Worm (Caenorhabditis elegans): ENCODE data around the gene fbxb-18.

The fbxb-18 gene

ce11 chrII:1703363-1703762 lies 14.7 kb upstream of the fbxb-18 start, which contains the start of gene fbxb-47:
Gene fbxb-47 (minus strand): TSS chrII:1703463.
- TF ChIP-seq pes-1 (GFP tag; IDR thresholded peaks at IDR 0.05), result no peak
- TF ChIP-seq tra-4 (tag; optimal IDR thresholded peaks at IDR 0.05), result no peak
- TF ChIP-seq hmbx-1 (tag; optimal IDR thresholded peaks at IDR 0.05), result no peak
- TF ChIP-seq F13C5.2 (tag; optimal IDR thresholded peaks at IDR 0.05), result no peak
- TF ChIP-seq ceh-36 (tag; optimal IDR thresholded peaks at IDR 0.05), result no peak
- TF ChIP-seq sea-1 (GFP tag; conservative IDR thresholded peaks at IDR 0.05), result no peak
- no peak for TF ChIP-seq scrt-1 (GFP tag; IDR thresholded peaks at IDR 0.05)
- TF ChIP-seq hnd-1 (tag; optimal IDR thresholded peaks at IDR 0.05), result no peak
- TF ChIP-seq tbx-11 (GFP tag; IDR thresholded peaks at IDR 0.05), result no peak
- no peak for TF ChIP-seq B0310.2 (tag; optimal IDR thresholded peaks at IDR 0.05)
- no peak for TF ChIP-seq aly-1 (tag; optimal IDR thresholded peaks at IDR 0.05)
- no peak for TF ChIP-seq flt-1 (GFP tag; IDR thresholded peaks at IDR 0.05)
- no peak for TF ChIP-seq ama-1 (optimal IDR thresholded peaks at IDR 0.05)
- TF ChIP-seq tbx-37 (GFP tag; conservative IDR thresholded peaks at IDR 0.05), result no peak
- TF ChIP-seq hmg-4 (GFP tag; optimal IDR thresholded peaks at IDR 0.05), result no peak
- TF ChIP-seq ceh-13 (GFP tag; optimal IDR thresholded peaks at IDR 0.05), result no peak
- no peak for TF ChIP-seq ets-7 (tag; optimal IDR thresholded peaks at IDR 0.05)

DNA sequence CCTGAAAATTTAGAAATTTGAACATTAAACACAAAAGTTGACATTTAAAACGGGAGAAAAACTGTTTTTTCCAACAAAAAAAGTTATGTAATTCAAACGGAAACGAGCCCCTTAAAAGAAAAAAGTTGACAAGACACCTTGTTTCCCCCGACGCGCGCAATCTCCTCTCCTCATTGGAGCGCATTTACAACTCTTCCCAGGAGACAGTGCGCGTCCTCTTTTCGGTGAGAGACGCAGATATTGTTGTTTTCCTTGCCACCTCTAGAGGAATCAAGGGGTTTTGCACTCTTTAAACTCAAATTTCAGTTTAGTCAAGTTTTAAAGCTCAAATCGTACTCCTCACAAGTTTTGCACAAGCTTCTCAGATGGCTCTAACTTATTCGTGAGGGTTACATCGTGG lies 7.1 kb upstream of the fbxb-18 start, which contains the start of gene F58E1.13:
F58E1.13 (minus strand) TSS at position 12 of the 400 bp plus-strand sequence.
- TF ChIP-seq hmg-4 (GFP tag; optimal IDR thresholded peaks at IDR 0.05), result no peak
- TF ChIP-seq F13C5.2 (tag; optimal IDR thresholded peaks at IDR 0.05), result no peak
- no peak for TF ChIP-seq aly-1 (tag; optimal IDR thresholded peaks at IDR 0.05)
- no peak for TF ChIP-seq hnd-1 (tag; optimal IDR thresholded peaks at IDR 0.05)
- no peak for TF ChIP-seq hmbx-1 (tag; optimal IDR thresholded peaks at IDR 0.05)
- TF ChIP-seq B0310.2 (tag; optimal IDR thresholded peaks at IDR 0.05), result no peak
- TF ChIP-seq scrt-1 (GFP tag; IDR thresholded peaks at IDR 0.05), result no peak
- no peak for TF ChIP-seq sea-1 (GFP tag; conservative IDR thresholded peaks at IDR 0.05)
- no peak for TF ChIP-seq flt-1 (GFP tag; IDR thresholded peaks at IDR 0.05)
- TF ChIP-seq ama-1 (optimal IDR thresholded peaks at IDR 0.05), result no peak
- no peak for TF ChIP-seq pes-1 (GFP tag; IDR thresholded peaks at IDR 0.05)
- TF ChIP-seq tra-4 (tag; optimal IDR thresholded peaks at IDR 0.05), result no peak
- no peak for TF ChIP-seq ets-7 (tag; optimal IDR thresholded peaks at IDR 0.05)

- TF ChIP-seq tbx-37 (GFP tag; conservative IDR thresholded peaks at IDR 0.05), result no peak
- TF ChIP-seq tbx-11 (GFP tag; IDR thresholded peaks at IDR 0.05), result no peak
- TF ChIP-seq tra-4 (tag; optimal IDR thresholded peaks at IDR 0.05), result no peak
- TF ChIP-seq hnd-1 (tag; optimal IDR thresholded peaks at IDR 0.05), result no peak
- no peak for TF ChIP-seq ceh-13 (GFP tag; optimal IDR thresholded peaks at IDR 0.05)
- TF ChIP-seq flt-1 (GFP tag; IDR thresholded peaks at IDR 0.05), result no peak
- TF ChIP-seq hmg-4 (GFP tag; optimal IDR thresholded peaks at IDR 0.05), result no peak
Measured at ce11 chrII:1694530-1694929, 5.8 kb upstream of the fbxb-18 start, which contains the start of gene fbxc-26. Gene fbxc-26 (minus strand): TSS chrII:1694630.

- TF ChIP-seq pes-1 (GFP tag; IDR thresholded peaks at IDR 0.05) (no peak), tbx-37 (GFP tag; conservative IDR thresholded peaks at IDR 0.05) (no peak), hmbx-1 (tag; optimal IDR thresholded peaks at IDR 0.05) (no peak), tra-4 (tag; optimal IDR thresholded peaks at IDR 0.05) (no peak), scrt-1 (GFP tag; IDR thresholded peaks at IDR 0.05) (no peak), tbx-11 (GFP tag; IDR thresholded peaks at IDR 0.05) (no peak), flt-1 (GFP tag; IDR thresholded peaks at IDR 0.05) (no peak), sea-1 (GFP tag; conservative IDR thresholded peaks at IDR 0.05) (no peak)
Measured at ce11 chrII:1692827-1693226, 4.1 kb upstream of the fbxb-18 start, which contains the start of gene fbxc-21. Gene fbxc-21 (minus strand): TSS chrII:1692927.

ce11 chrII:1691011-1691410 lies 2.3 kb upstream of the fbxb-18 start, which contains the start of gene fbxc-22:
Gene fbxc-22 (minus strand): TSS chrII:1691111.
- TF ChIP-seq hnd-1 (tag; optimal IDR thresholded peaks at IDR 0.05), result no peak
- no peak for TF ChIP-seq sea-1 (GFP tag; conservative IDR thresholded peaks at IDR 0.05)
- TF ChIP-seq ceh-13 (GFP tag; optimal IDR thresholded peaks at IDR 0.05), result no peak
- no peak for TF ChIP-seq tbx-37 (GFP tag; conservative IDR thresholded peaks at IDR 0.05)
- TF ChIP-seq pes-1 (GFP tag; IDR thresholded peaks at IDR 0.05), result no peak
- no peak for TF ChIP-seq hmg-4 (GFP tag; optimal IDR thresholded peaks at IDR 0.05)

DNA sequence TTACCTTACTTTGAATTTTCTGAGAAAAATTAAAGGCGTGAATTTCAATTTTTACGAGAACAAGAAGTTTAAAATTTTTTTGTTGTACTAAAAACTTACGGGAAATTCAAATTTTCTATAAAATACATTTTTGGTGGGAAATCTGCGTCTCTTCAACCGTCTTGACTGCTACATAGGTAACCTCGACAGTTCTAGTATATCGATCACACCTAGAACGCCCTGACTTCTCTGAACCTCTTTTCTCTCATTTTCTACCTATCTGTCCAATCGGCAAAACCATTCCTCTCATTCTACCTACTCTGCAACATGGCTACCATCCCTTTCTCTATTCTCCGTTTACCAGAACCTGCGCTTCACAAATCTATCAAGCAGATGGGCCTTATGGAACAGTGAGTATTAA lies 5.0 kb downstream of the fbxb-18 start, which contains the start of gene fbxb-25:
fbxb-25 (plus strand) TSS at position 301 of the 400 bp plus-strand sequence.
- TF ChIP-seq pes-1 (GFP tag; IDR thresholded peaks at IDR 0.05) (no peak), tra-4 (tag; optimal IDR thresholded peaks at IDR 0.05) (no peak), B0310.2 (tag; optimal IDR thresholded peaks at IDR 0.05) (no peak), hmbx-1 (tag; optimal IDR thresholded peaks at IDR 0.05) (no peak), ama-1 (optimal IDR thresholded peaks at IDR 0.05) (no peak), hnd-1 (tag; optimal IDR thresholded peaks at IDR 0.05) (no peak), ets-7 (tag; optimal IDR thresholded peaks at IDR 0.05) (no peak), flt-1 (GFP tag; IDR thresholded peaks at IDR 0.05) (no peak), ceh-13 (GFP tag; optimal IDR thresholded peaks at IDR 0.05) (no peak), ceh-36 (tag; optimal IDR thresholded peaks at IDR 0.05) (no peak), F13C5.2 (tag; optimal IDR thresholded peaks at IDR 0.05) (no peak), tbx-11 (GFP tag; IDR thresholded peaks at IDR 0.05) (no peak), tbx-37 (GFP tag; conservative IDR thresholded peaks at IDR 0.05) (no peak), aly-1 (tag; optimal IDR thresholded peaks at IDR 0.05) (no peak), hmg-4 (GFP tag; optimal IDR thresholded peaks at IDR 0.05) (no peak)

- TF ChIP-seq ceh-36 (tag; optimal IDR thresholded peaks at IDR 0.05) (no peak), hnd-1 (tag; optimal IDR thresholded peaks at IDR 0.05) (no peak), tra-4 (tag; optimal IDR thresholded peaks at IDR 0.05) (no peak), B0310.2 (tag; optimal IDR thresholded peaks at IDR 0.05) (no peak), ama-1 (optimal IDR thresholded peaks at IDR 0.05) (no peak), ets-7 (tag; optimal IDR thresholded peaks at IDR 0.05) (no peak), hmg-4 (GFP tag; optimal IDR thresholded peaks at IDR 0.05) (no peak), aly-1 (tag; optimal IDR thresholded peaks at IDR 0.05) (no peak), hmbx-1 (tag; optimal IDR thresholded peaks at IDR 0.05) (no peak), F13C5.2 (tag; optimal IDR thresholded peaks at IDR 0.05) (no peak), tbx-37 (GFP tag; conservative IDR thresholded peaks at IDR 0.05) (no peak), tbx-11 (GFP tag; IDR thresholded peaks at IDR 0.05) (no peak), ceh-13 (GFP tag; optimal IDR thresholded peaks at IDR 0.05) (no peak)
Measured at ce11 chrII:1682218-1682617, 6.5 kb downstream of the fbxb-18 start, which contains the start of gene fbxb-26. Gene fbxb-26 (plus strand): TSS chrII:1682518.

All from whole organism, early embryonic.